Worm (Caenorhabditis elegans) whole organism, late embryonic: ENCODE measurements around the gene zip-12.

Source experiments
- ceh-19 ChIP-seq: fragments of 200-800 bp; sonication (Bioruptor generic); optimal IDR thresholded peaks from 2 replicates; lab custom pipeline; 2018; ENCODE audit warnings: mild to moderate bottlenecking, missing genetic modification characterization, missing compliant biosample characterization
- ceh-9 ChIP-seq: sonication (generic microtip); optimal IDR thresholded peaks from 2 replicates; lab custom pipeline; 2016; ENCODE audit warnings: mild to moderate bottlenecking, missing genetic modification characterization, inconsistent platforms, missing compliant biosample characterization
- fax-1 ChIP-seq: sonication (generic microtip); optimal IDR thresholded peaks from 2 replicates; lab custom pipeline; 2016; ENCODE audit warnings: missing genotype, missing genetic modification characterization, missing compliant biosample characterization
- madf-2 ChIP-seq: sonication (generic microtip); optimal IDR thresholded peaks from 2 replicates; lab custom pipeline; 2017; ENCODE audit warnings: missing genetic modification characterization, missing compliant biosample characterization
- nhr-232 ChIP-seq: sonication (generic microtip); optimal IDR thresholded peaks from 2 replicates; lab custom pipeline; 2016; ENCODE audit warnings: missing genetic modification characterization, missing compliant biosample characterization
- pha-4 ChIP-seq: fragments of 150-350 bp; optimal IDR thresholded peaks from 2 replicates; lab custom pipeline; 2018; ENCODE audit warnings: missing biosample characterization, missing genetic modification reagents, missing genetic modification characterization
- tbx-2 ChIP-seq: sonication (generic microtip); optimal IDR thresholded peaks from 2 replicates; lab custom pipeline; 2016; ENCODE audit warnings: missing genetic modification characterization, missing compliant biosample characterization

- TF ChIP-seq tbx-2 (no peak), ceh-19 (GFP tag; lab: Kevin White, UChicago) (no peak), ceh-9 (tag; lab: Kevin White, UChicago) (no peak), nhr-232 (no peak), fax-1 (tag; lab: Kevin White, UChicago) (no peak), madf-2 (tag; lab: Kevin White, UChicago) (no peak), pha-4 (tag; lab: Kevin White, UChicago) (no peak)
These were observed 2.4 kb upstream of the zip-12 start for ce11 chrIII:12325284-12325683.
